Worm (Caenorhabditis elegans): Measurements from ENCODE around the gene nol-10.
A peak's percentile ranks its signal among the peaks of the same experiment; 100 is the strongest.

DNA sequence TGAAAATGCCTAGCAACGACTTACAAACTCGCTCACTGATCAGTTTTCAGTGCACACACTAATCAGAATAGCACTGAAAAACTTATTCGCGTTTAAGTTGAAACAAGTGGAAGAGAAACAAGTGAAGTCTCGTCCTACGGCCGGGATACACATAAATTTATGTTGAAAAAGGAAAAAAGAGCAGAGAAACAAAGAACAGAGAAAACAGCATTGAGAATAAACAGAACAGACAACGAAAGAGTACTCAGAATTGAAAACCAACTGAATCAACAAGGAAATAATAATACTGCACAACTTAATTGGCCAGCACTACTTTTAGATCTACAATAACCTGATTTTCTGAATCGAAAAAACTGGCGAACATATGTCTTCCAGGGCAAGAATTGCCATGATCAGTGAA is 26.0 kb upstream of the nol-10 start, which contains the start of gene F49E8.6:
- no peak for TF ChIP-seq nhr-12 (tag; optimal IDR thresholded peaks at IDR 0.05)
- TF ChIP-seq lin-11 (tag; optimal IDR thresholded peaks at IDR 0.05) = no peak
- no peak for TF ChIP-seq nhr-11 (tag; optimal IDR thresholded peaks at IDR 0.05)
- TF ChIP-seq ZK546.5 (tag; optimal IDR thresholded peaks at IDR 0.05) = no peak
- TF ChIP-seq unc-62 (GFP tag; optimal IDR thresholded peaks at IDR 0.05) = no peak
- no peak for TF ChIP-seq elt-3 (tag; optimal IDR thresholded peaks at IDR 0.05)
- peak; percentile 53 for TF ChIP-seq unc-55 (GFP tag; optimal IDR thresholded peaks at IDR 0.05)
- TF ChIP-seq zag-1 (tag; optimal IDR thresholded peaks at IDR 0.05) = no peak
- no peak for TF ChIP-seq unc-39 (tag; optimal IDR thresholded peaks at IDR 0.05)
- TF ChIP-seq nhr-77 (tag; optimal IDR thresholded peaks at IDR 0.05) = no peak
- TF ChIP-seq nhr-10 (tag; optimal IDR thresholded peaks at IDR 0.05) = no peak
- no peak for TF ChIP-seq skn-1 (tag; optimal IDR thresholded peaks at IDR 0.05)
